Worm (Caenorhabditis elegans) whole organism, young adult: ENCODE results near the gene C35B1.9.

ENCODE experiments used
- B0035.1 ChIP-seq: sonication (generic microtip); optimal IDR thresholded peaks from 2 replicates; lab custom pipeline; 2016; ENCODE audit warnings: missing genetic modification characterization, mild to moderate bottlenecking, missing compliant biosample characterization, missing genotype, missing genetic modification reagents
- C06A6.2 ChIP-seq: fragments of 200-800 bp; sonication (Bioruptor generic); conservative IDR thresholded peaks from 2 replicates; pipeline ENCODE4 v1.3.6; 2022; ENCODE audit warnings: missing genetic modification characterization, missing compliant biosample characterization
- F23B12.7 ChIP-seq: sonication (generic microtip); optimal IDR thresholded peaks from 2 replicates; lab custom pipeline; 2017; ENCODE audit warnings: missing genetic modification characterization, mild to moderate bottlenecking, missing compliant biosample characterization, antibody characterized with exemption, moderate library complexity; ENCODE audit not compliant: insufficient read depth
- F33H1.4 ChIP-seq: fragments of 200-800 bp; sonication (Bioruptor generic); IDR thresholded peaks from 2 replicates; pipeline ENCODE4 v1.3.6; 2022; ENCODE audit warnings: missing genetic modification reagents, missing genetic modification characterization, missing compliant biosample characterization
- F57C9.4 ChIP-seq: sonication (generic microtip); optimal IDR thresholded peaks from 2 replicates; lab custom pipeline; 2017; ENCODE audit warnings: mild to moderate bottlenecking, missing genetic modification characterization, missing compliant biosample characterization
- T07F8.4 ChIP-seq: sonication (generic microtip); optimal IDR thresholded peaks from 2 replicates; lab custom pipeline; 2016; ENCODE audit warnings: mild to moderate bottlenecking, missing genetic modification characterization, moderate library complexity, missing compliant biosample characterization
- Y56A3A.18 ChIP-seq: fragments of 200-800 bp; sonication (Bioruptor generic); IDR thresholded peaks from 2 replicates; pipeline ENCODE4 v1.3.6; 2022; ENCODE audit warnings: missing genetic modification reagents, missing genetic modification characterization, missing compliant biosample characterization
- ama-1 ChIP-seq, 3 experiments: fragments of 150-350 bp in 1 of 3; sonication (generic microtip) in 2 of 3; optimal IDR thresholded peaks; 2 replicates each; lab custom pipeline; 2014 to 2018; ENCODE audit warnings: missing biosample characterization in 2 of 3, missing genetic modification characterization in 2 of 3, missing genetic modification reagents in 2 of 3
- aptf-3 ChIP-seq: fragments of 200-800 bp; sonication (Bioruptor generic); IDR thresholded peaks from 2 replicates; pipeline ENCODE4 v1.3.6; 2022; ENCODE audit warnings: missing genetic modification characterization, missing compliant biosample characterization
- athp-1 ChIP-seq: sonication (generic microtip); optimal IDR thresholded peaks from 2 replicates; lab custom pipeline; 2017; ENCODE audit warnings: mild to moderate bottlenecking, missing genetic modification characterization, missing compliant biosample characterization
- cebp-1 ChIP-seq, 2 experiments: fragments of 200-800 bp in 1 of 2; sonication (Bioruptor generic) in 1 of 2; sonication (generic microtip) in 1 of 2; IDR thresholded peaks in 1 of 2; optimal IDR thresholded peaks in 1 of 2; 2 replicates each; pipeline versions ENCODE4 v1.3.6 to Lab custom; 2017 to 2022; ENCODE audit warnings: missing compliant biosample characterization in 2 of 2, missing genetic modification characterization in 2 of 2, mild to moderate bottlenecking in 1 of 2, missing genetic modification reagents in 1 of 2, moderate library complexity in 1 of 2
- ceh-27 ChIP-seq: fragments of 200-800 bp; sonication (Bioruptor generic); optimal IDR thresholded peaks from 2 replicates; lab custom pipeline; 2018; ENCODE audit warnings: mild to moderate bottlenecking, missing genetic modification characterization, moderate library complexity, missing compliant biosample characterization
- ceh-58 ChIP-seq: fragments of 200-800 bp; sonication (Bioruptor generic); IDR thresholded peaks from 2 replicates; pipeline ENCODE4 v1.3.6; 2022; ENCODE audit warnings: missing genetic modification characterization, missing compliant biosample characterization
- ceh-91 ChIP-seq: fragments of 200-800 bp; sonication (Bioruptor generic); IDR thresholded peaks from 2 replicates; pipeline ENCODE4 v1.3.6; 2022; ENCODE audit warnings: missing genetic modification reagents, missing genetic modification characterization, missing compliant biosample characterization
- efl-1 ChIP-seq: fragments of 150-350 bp; optimal IDR thresholded peaks from 2 replicates; lab custom pipeline; 2014; ENCODE audit warnings: missing biosample characterization, missing genetic modification reagents, missing genetic modification characterization
- egl-18 ChIP-seq: fragments of 200-800 bp; sonication (Bioruptor generic); IDR thresholded peaks from 2 replicates; pipeline ENCODE4 v1.3.6; 2022; ENCODE audit warnings: missing genetic modification reagents, missing genetic modification characterization, missing compliant biosample characterization
- ekl-4 ChIP-seq: fragments of 200-800 bp; sonication (Bioruptor generic); IDR thresholded peaks from 2 replicates; pipeline ENCODE4 v1.3.6; 2022; ENCODE audit warnings: missing genetic modification reagents, missing genetic modification characterization, missing compliant biosample characterization
- hmg-1.2 ChIP-seq: fragments of 200-800 bp; sonication (Bioruptor generic); IDR thresholded peaks from 2 replicates; pipeline ENCODE4 v1.3.6; 2022; ENCODE audit warnings: missing genetic modification reagents, missing genetic modification characterization, missing compliant biosample characterization
- lag-1 ChIP-seq: fragments of 200-800 bp; sonication (Bioruptor generic); IDR thresholded peaks from 2 replicates; pipeline ENCODE4 v1.3.6; 2022; ENCODE audit warnings: missing genetic modification reagents, missing genetic modification characterization, missing compliant biosample characterization
- let-526 ChIP-seq: fragments of 200-800 bp; sonication (Bioruptor generic); IDR thresholded peaks from 2 replicates; pipeline ENCODE4 v1.3.6; 2022; ENCODE audit warnings: missing genetic modification reagents, missing genetic modification characterization, missing compliant biosample characterization
- lin-40 ChIP-seq: sonication (generic microtip); optimal IDR thresholded peaks from 2 replicates; lab custom pipeline; 2016; ENCODE audit warnings: missing genetic modification characterization, mild to moderate bottlenecking, missing compliant biosample characterization, missing genotype, missing genetic modification reagents
- lir-1 ChIP-seq: fragments of 200-800 bp; sonication (Bioruptor generic); conservative IDR thresholded peaks from 2 replicates; pipeline ENCODE4 v1.3.6; 2022; ENCODE audit warnings: missing genetic modification reagents, missing genetic modification characterization, missing compliant biosample characterization
- lsl-1 ChIP-seq: fragments of 200-800 bp; sonication (Bioruptor generic); optimal IDR thresholded peaks from 2 replicates; lab custom pipeline; 2018; ENCODE audit warnings: mild to moderate bottlenecking, missing genetic modification characterization, moderate library complexity, missing compliant biosample characterization
- madf-10 ChIP-seq: sonication (generic microtip); optimal IDR thresholded peaks from 2 replicates; lab custom pipeline; 2016; ENCODE audit warnings: mild to moderate bottlenecking, missing genetic modification characterization, missing compliant biosample characterization
- madf-3 ChIP-seq: fragments of 200-800 bp; sonication (Bioruptor generic); IDR thresholded peaks from 2 replicates; pipeline ENCODE4 v1.3.6; 2022; ENCODE audit warnings: missing genetic modification reagents, missing genetic modification characterization, missing compliant biosample characterization
- madf-6 ChIP-seq: fragments of 200-800 bp; sonication (Bioruptor generic); IDR thresholded peaks from 2 replicates; pipeline ENCODE4 v1.3.6; 2022; ENCODE audit warnings: missing genetic modification reagents, missing genetic modification characterization, missing compliant biosample characterization
- mcd-1 ChIP-seq: fragments of 200-800 bp; sonication (Bioruptor generic); IDR thresholded peaks from 2 replicates; pipeline ENCODE4 v1.3.6; 2022; ENCODE audit warnings: missing genetic modification reagents, missing genetic modification characterization, missing compliant biosample characterization
- nfya-2 ChIP-seq: fragments of 200-800 bp; sonication (Bioruptor generic); IDR thresholded peaks from 2 replicates; pipeline ENCODE4 v1.3.6; 2022; ENCODE audit warnings: missing genetic modification reagents, missing genetic modification characterization, missing compliant biosample characterization
- nhr-179 ChIP-seq: sonication (generic microtip); optimal IDR thresholded peaks from 2 replicates; lab custom pipeline; 2016; ENCODE audit warnings: mild to moderate bottlenecking, missing genetic modification characterization, missing compliant biosample characterization
- nhr-27 ChIP-seq: fragments of 200-800 bp; sonication (Bioruptor generic); optimal IDR thresholded peaks from 2 replicates; lab custom pipeline; 2018; ENCODE audit warnings: mild to moderate bottlenecking, missing genetic modification characterization, moderate library complexity, missing compliant biosample characterization
- nhr-80 ChIP-seq: sonication (generic microtip); optimal IDR thresholded peaks from 2 replicates; lab custom pipeline; 2016; ENCODE audit warnings: missing genetic modification characterization, missing compliant biosample characterization
- pha-4 ChIP-seq: fragments of 150-350 bp; sonication (generic microtip); optimal IDR thresholded peaks from 2 replicates; lab custom pipeline; 2014; ENCODE audit warnings: missing biosample characterization, missing genetic modification reagents, missing genetic modification characterization
- snpc-4 ChIP-seq, 5 experiments: fragments of 150-350 bp in 1 of 5; sonication (generic microtip) in 4 of 5; optimal IDR thresholded peaks; 2 replicates each; lab custom pipeline; 2014 to 2018; ENCODE audit warnings: missing genetic modification characterization in 5 of 5, missing biosample characterization in 3 of 5, antibody characterized with exemption in 2 of 5, mild to moderate bottlenecking in 2 of 5, missing compliant biosample characterization in 2 of 5, missing genotype in 2 of 5, moderate library complexity in 2 of 5, missing genetic modification reagents in 1 of 5
- somi-1 ChIP-seq: fragments of 200-800 bp; sonication (Bioruptor generic); optimal IDR thresholded peaks from 2 replicates; lab custom pipeline; 2018; ENCODE audit warnings: mild to moderate bottlenecking, missing genetic modification characterization, missing compliant biosample characterization
- sptf-2 ChIP-seq: fragments of 200-800 bp; sonication (Bioruptor generic); optimal IDR thresholded peaks from 2 replicates; lab custom pipeline; 2018; ENCODE audit warnings: mild to moderate bottlenecking, missing genetic modification characterization, missing compliant biosample characterization
- xnd-1 ChIP-seq: sonication (generic microtip); optimal IDR thresholded peaks from 2 replicates; lab custom pipeline; 2016; ENCODE audit warnings: missing genotype, missing genetic modification reagents, missing genetic modification characterization, missing compliant biosample characterization
- zim-3 ChIP-seq: sonication (generic microtip); optimal IDR thresholded peaks from 2 replicates; lab custom pipeline; 2017; ENCODE audit warnings: mild to moderate bottlenecking, missing genetic modification characterization, moderate library complexity, missing compliant biosample characterization
- ztf-26 ChIP-seq: sonication (generic microtip); optimal IDR thresholded peaks from 2 replicates; lab custom pipeline; 2017; ENCODE audit warnings: missing genetic modification characterization, missing compliant biosample characterization

The C35B1.9 gene

DNA sequence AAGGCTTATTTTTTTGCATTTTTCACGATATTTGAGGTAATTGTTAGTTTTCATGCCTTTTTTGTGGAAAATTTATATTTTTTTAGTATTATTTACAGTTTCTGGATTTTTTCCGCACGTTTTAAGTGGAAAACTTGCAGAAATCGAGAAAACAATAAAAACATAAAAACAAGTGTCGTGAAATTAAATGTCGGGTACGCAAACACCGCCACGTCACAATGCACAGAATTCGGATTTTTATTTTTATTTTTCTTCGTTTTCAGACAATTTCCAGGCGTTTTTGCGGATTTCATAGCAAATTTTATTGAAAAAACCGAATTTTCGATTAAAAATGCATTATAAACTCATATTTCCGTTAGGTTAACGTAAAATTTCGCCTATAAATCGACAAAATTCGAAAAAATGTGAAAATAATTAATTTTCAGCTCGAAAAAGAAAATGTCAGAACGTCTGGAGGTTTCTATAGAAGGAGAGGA lies 5.1 kb upstream of the C35B1.9 start, which contains the start of gene C35B1.2:
Gene C35B1.2 (plus strand): TSS at position 426 of the 476 bp plus-strand sequence.
- TF ChIP-seq mcd-1 (GFP tag; lab: Robert Waterston, UW) (0 out of 2 replicates have a peak, but pooled peaks have one; percentile 9), efl-1 (peak; percentile 21), F23B12.7 (tag; lab: Kevin White, UChicago) (peak; percentile 1), snpc-4 (GFP tag; optimal IDR thresholded peaks at IDR 0.05; lab: Kevin White, UChicago) (no peak), snpc-4 (tag; optimal IDR thresholded peaks at IDR 0.05; lab: Kevin White, UChicago) (peak in 1 of 4 experiments; percentile 9), ceh-91 (GFP tag; lab: Robert Waterston, UW) (no peak), athp-1 (peak; percentile 93), F33H1.4 (GFP tag; lab: Robert Waterston, UW) (0 out of 2 replicates have a peak, but pooled peaks have one; percentile 13), lsl-1 (GFP tag; lab: Kevin White, UChicago) (peak; percentile 5), somi-1 (GFP tag; lab: Kevin White, UChicago) (no peak)

DNA sequence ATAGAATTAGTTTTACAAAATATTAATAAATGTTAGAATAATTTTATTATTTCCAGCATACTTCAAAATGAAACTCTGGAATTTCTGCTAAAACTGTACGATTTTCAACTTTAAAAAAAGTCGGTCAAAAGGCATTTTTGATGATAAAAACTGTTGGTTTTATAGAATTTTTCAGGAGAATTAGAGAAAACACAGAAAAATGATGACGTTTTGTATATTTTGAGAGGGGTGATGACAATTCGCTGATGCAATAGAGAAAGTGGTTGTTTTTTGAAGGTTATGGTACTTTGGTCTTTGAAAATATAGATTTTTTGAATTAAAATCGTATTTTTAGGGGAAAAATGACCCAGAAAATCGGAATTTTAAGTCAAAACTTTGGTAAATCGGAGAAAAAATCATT lies 4.3 kb upstream of the C35B1.9 start:
- no peak for TF ChIP-seq ceh-58 (GFP tag; lab: Robert Waterston, UW)
- TF ChIP-seq lin-40 (tag; lab: Kevin White, UChicago) = no peak
- TF ChIP-seq madf-10 (tag; lab: Kevin White, UChicago) = no peak
- peak; percentile 38 for TF ChIP-seq nhr-80 (tag; lab: Kevin White, UChicago)
- no peak for TF ChIP-seq ceh-91 (GFP tag; lab: Robert Waterston, UW)
- TF ChIP-seq madf-3 (GFP tag; lab: Robert Waterston, UW) = no peak
- no peak for TF ChIP-seq lir-1 (GFP tag; lab: Robert Waterston, UW)
- TF ChIP-seq nfya-2 = no peak
- TF ChIP-seq ceh-27 = no peak
- no peak for TF ChIP-seq somi-1 (GFP tag; lab: Kevin White, UChicago)
- TF ChIP-seq nhr-179 = no peak
- TF ChIP-seq cebp-1 (GFP tag; IDR thresholded peaks at IDR 0.05; lab: Robert Waterston, UW) = no peak
- peak; percentile 10 for TF ChIP-seq cebp-1 (tag; optimal IDR thresholded peaks at IDR 0.05; lab: Kevin White, UChicago)
- no peak for TF ChIP-seq zim-3
- peak; percentile 60 for TF ChIP-seq F23B12.7 (tag; lab: Kevin White, UChicago)
- TF ChIP-seq ekl-4 = no peak
- no peak for TF ChIP-seq B0035.1 (tag; lab: Kevin White, UChicago)
- no peak for TF ChIP-seq ztf-26 (tag; lab: Kevin White, UChicago)
- TF ChIP-seq ama-1 (optimal IDR thresholded peaks at IDR 0.05; lab: Kevin White, UChicago) = no peak
- TF ChIP-seq ama-1 (GFP tag; optimal IDR thresholded peaks at IDR 0.05; lab: Kevin White, UChicago) = no peak
- no peak for TF ChIP-seq Y56A3A.18
- no peak for TF ChIP-seq aptf-3 (GFP tag; lab: Robert Waterston, UW)
- no peak for TF ChIP-seq T07F8.4 (tag; lab: Kevin White, UChicago)
- no peak for TF ChIP-seq xnd-1

DNA sequence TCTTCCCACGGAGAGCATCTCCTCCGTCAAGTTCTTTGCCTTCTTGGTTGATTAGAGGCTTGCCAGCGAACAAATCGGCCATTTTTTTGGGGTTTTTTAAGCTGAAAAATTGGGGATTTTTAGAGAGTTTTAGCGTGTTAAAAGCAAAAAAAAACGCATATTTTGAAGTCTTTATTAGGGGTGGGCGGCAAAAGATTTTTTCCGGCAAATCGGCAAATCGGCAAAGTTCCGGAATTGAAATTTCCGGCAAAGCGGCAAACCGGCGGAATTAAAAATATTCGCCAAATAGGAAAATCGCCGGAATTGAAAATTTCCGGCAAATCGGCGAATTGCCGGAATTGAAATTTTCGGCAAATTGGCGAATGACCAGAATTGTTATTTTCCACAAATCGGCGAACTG lies 3.4 kb upstream of the C35B1.9 start, which contains the start of gene C35B1.5:
Gene C35B1.5 (minus strand): TSS at position 101 of the 400 bp plus-strand sequence.
- TF ChIP-seq athp-1 (no peak), F57C9.4 (tag; lab: Kevin White, UChicago) (no peak), C06A6.2 (no peak), hmg-1.2 (GFP tag; lab: Robert Waterston, UW) (no peak), snpc-4 (GFP tag; optimal IDR thresholded peaks at IDR 0.05; lab: Kevin White, UChicago) (no peak), snpc-4 (tag; optimal IDR thresholded peaks at IDR 0.05; lab: Kevin White, UChicago) (no peak), lag-1 (GFP tag; lab: Robert Waterston, UW) (no peak), sptf-2 (GFP tag; lab: Kevin White, UChicago) (no peak), madf-10 (tag; lab: Kevin White, UChicago) (no peak), egl-18 (no peak), let-526 (GFP tag; lab: Robert Waterston, UW) (no peak), nhr-27 (tag; lab: Kevin White, UChicago) (no peak), madf-6 (no peak), xnd-1 (no peak), lsl-1 (GFP tag; lab: Kevin White, UChicago) (no peak), pha-4 (no peak), ceh-58 (GFP tag; lab: Robert Waterston, UW) (no peak)
